Fruit fly (Drosophila melanogaster): ENCODE measurements around the gene trx.

trx gene

dm6 chr3R:14280324-14280723, 6.4 kb downstream of the trx start:
- TF ChIP-seq CG9948 (tag; optimal IDR thresholded peaks at IDR 0.05), result peak; percentile 51
- TF ChIP-seq CG12605 (GFP tag; IDR thresholded peaks at IDR 0.05), result no peak
- no peak; the same call in 1 of the 2 replicates for TF ChIP-seq CG32121 (GFP tag; IDR thresholded peaks at IDR 0.05)
- peak; percentile 67 for TF ChIP-seq CG8301 (tag; optimal IDR thresholded peaks at IDR 0.05)
- no peak for TF ChIP-seq EcR (GFP tag; optimal IDR thresholded peaks at IDR 0.05)
- TF ChIP-seq CG17806 (tag; optimal IDR thresholded peaks at IDR 0.05), result peak; percentile 17
- TF ChIP-seq D1 (tag; optimal IDR thresholded peaks at IDR 0.05), result no peak
- TF ChIP-seq Pif1B (GFP tag; optimal IDR thresholded peaks at IDR 0.05), result peak; percentile 19
- peak; percentile 28; the same call in 1 of the 3 replicates for TF ChIP-seq CG4496 (GFP tag; IDR thresholded peaks at IDR 0.05)
- TF ChIP-seq CG14655 (GFP tag; optimal IDR thresholded peaks at IDR 0.05), result peak; percentile 79
- peak; percentile 10 for TF ChIP-seq Snoo (tag; optimal IDR thresholded peaks at IDR 0.05)
- no peak for TF ChIP-seq CG10348 (GFP tag; IDR thresholded peaks at IDR 0.05)
- peak; percentile 15 for TF ChIP-seq CG8159 (tag; optimal IDR thresholded peaks at IDR 0.05)
- peak; percentile 37 for TF ChIP-seq Pif1A (GFP tag; optimal IDR thresholded peaks at IDR 0.05)

dm6 chr3R:14279311-14279998, 7.2 kb downstream of the trx start:
- peak; percentile 47 for TF ChIP-seq Ets98B (GFP tag; IDR thresholded peaks at IDR 0.05)
- TF ChIP-seq CG8301 (tag; optimal IDR thresholded peaks at IDR 0.05), result peak; percentile 41
- peak; percentile 31 for TF ChIP-seq CG9948 (tag; optimal IDR thresholded peaks at IDR 0.05)
- TF ChIP-seq D1 (tag; optimal IDR thresholded peaks at IDR 0.05), result no peak
- TF ChIP-seq CG8159 (tag; optimal IDR thresholded peaks at IDR 0.05), result peak; percentile 20
- TF ChIP-seq CG34367 (tag; optimal IDR thresholded peaks at IDR 0.05), result peak; percentile 7
- peak; percentile 46; the same call in 1 of the 3 replicates for TF ChIP-seq CG4496 (GFP tag; IDR thresholded peaks at IDR 0.05)
- peak; percentile 54 for TF ChIP-seq CG32121 (GFP tag; IDR thresholded peaks at IDR 0.05)
- TF ChIP-seq Snoo (tag; optimal IDR thresholded peaks at IDR 0.05), result no peak
- no peak for TF ChIP-seq rn (GFP tag; IDR thresholded peaks at IDR 0.05)
- TF ChIP-seq CG10348 (GFP tag; IDR thresholded peaks at IDR 0.05), result no peak
- TF ChIP-seq Pif1A (GFP tag; optimal IDR thresholded peaks at IDR 0.05), result peak; percentile 9
- TF ChIP-seq fd96Ca (GFP tag; IDR thresholded peaks at IDR 0.05), result no peak
- peak; percentile 12 for TF ChIP-seq CG15710 (tag; optimal IDR thresholded peaks at IDR 0.05)
- TF ChIP-seq CG14655 (GFP tag; optimal IDR thresholded peaks at IDR 0.05), result peak; percentile 70
- TF ChIP-seq CG12605 (GFP tag; IDR thresholded peaks at IDR 0.05), result no peak
- TF ChIP-seq CG17806 (tag; optimal IDR thresholded peaks at IDR 0.05), result peak; percentile 23

- TF ChIP-seq Snoo (tag; optimal IDR thresholded peaks at IDR 0.05) (no peak), fd96Ca (GFP tag; IDR thresholded peaks at IDR 0.05) (peak; percentile 63; the same call in 2 of the 3 replicates), CG8159 (tag; optimal IDR thresholded peaks at IDR 0.05) (peak; percentile 45), D1 (tag; optimal IDR thresholded peaks at IDR 0.05) (no peak), CG4496 (GFP tag; IDR thresholded peaks at IDR 0.05) (peak; percentile 84), Pif1B (GFP tag; optimal IDR thresholded peaks at IDR 0.05) (peak; percentile 66), rn (GFP tag; IDR thresholded peaks at IDR 0.05) (no peak), gl (tag; optimal IDR thresholded peaks at IDR 0.05) (peak; percentile 88), CG17806 (tag; optimal IDR thresholded peaks at IDR 0.05) (peak; percentile 21), EcR (GFP tag; optimal IDR thresholded peaks at IDR 0.05) (peak; percentile 69), CG14655 (GFP tag; optimal IDR thresholded peaks at IDR 0.05) (peak; percentile 31), CG34367 (tag; optimal IDR thresholded peaks at IDR 0.05) (peak; percentile 33), CG8301 (tag; optimal IDR thresholded peaks at IDR 0.05) (peak; percentile 15), CG15710 (tag; optimal IDR thresholded peaks at IDR 0.05) (peak; percentile 53), CG9948 (tag; optimal IDR thresholded peaks at IDR 0.05) (peak; percentile 50), CG10348 (GFP tag; IDR thresholded peaks at IDR 0.05) (no peak), Ets98B (GFP tag; IDR thresholded peaks at IDR 0.05) (peak; percentile 79), CG12605 (GFP tag; IDR thresholded peaks at IDR 0.05) (peak; percentile 69), CG13204 (GFP tag; optimal IDR thresholded peaks at IDR 0.05) (peak; percentile 75), CG32121 (GFP tag; IDR thresholded peaks at IDR 0.05) (no peak; the same call in 1 of the 2 replicates), Pif1A (GFP tag; optimal IDR thresholded peaks at IDR 0.05) (peak; percentile 37)
Measured at dm6 chr3R:14278523-14279303, 8.0 kb downstream of the trx start.

- TF ChIP-seq fd96Ca (GFP tag; IDR thresholded peaks at IDR 0.05) (peak; percentile 96), Pif1B (GFP tag; optimal IDR thresholded peaks at IDR 0.05) (peak; percentile 98), CG8301 (tag; optimal IDR thresholded peaks at IDR 0.05) (peak; percentile 96), EcR (GFP tag; optimal IDR thresholded peaks at IDR 0.05) (peak; percentile 72), CG13204 (GFP tag; optimal IDR thresholded peaks at IDR 0.05) (peak; percentile 96), Snoo (tag; optimal IDR thresholded peaks at IDR 0.05) (peak; percentile 93), rn (GFP tag; IDR thresholded peaks at IDR 0.05) (peak; percentile 96), Pif1A (GFP tag; optimal IDR thresholded peaks at IDR 0.05) (peak; percentile 96), Ets98B (GFP tag; IDR thresholded peaks at IDR 0.05) (peak; percentile 97), CG15710 (tag; optimal IDR thresholded peaks at IDR 0.05) (peak; percentile 98), CG14655 (GFP tag; optimal IDR thresholded peaks at IDR 0.05) (peak; percentile 97), CG17806 (tag; optimal IDR thresholded peaks at IDR 0.05) (peak; percentile 97), CG8159 (tag; optimal IDR thresholded peaks at IDR 0.05) (peak; percentile 98), CG32121 (GFP tag; IDR thresholded peaks at IDR 0.05) (peak; percentile 98), D1 (tag; optimal IDR thresholded peaks at IDR 0.05) (peak; percentile 97), CG9948 (tag; optimal IDR thresholded peaks at IDR 0.05) (peak; percentile 97), CG34367 (tag; optimal IDR thresholded peaks at IDR 0.05) (peak; percentile 94), CG10348 (GFP tag; IDR thresholded peaks at IDR 0.05) (peak; percentile 77), CG4496 (GFP tag; IDR thresholded peaks at IDR 0.05) (peak; percentile 97), CG12605 (GFP tag; IDR thresholded peaks at IDR 0.05) (peak; percentile 97), gl (tag; optimal IDR thresholded peaks at IDR 0.05) (peak; percentile 90)
Measured at dm6 chr3R:14277894-14278522, 8.7 kb downstream of the trx start.
